Fruit fly (Drosophila melanogaster) whole organism, wandering third instar larva: ENCODE data around the gene CG6766.
A peak's percentile ranks its signal among the peaks of the same experiment; 100 is the strongest.

Experiments
- Abd-B ChIP-seq: fragments of >200 bp; optimal IDR thresholded peaks from 2 replicates; lab custom pipeline; 2017; ENCODE audit warnings: missing biosample characterization, missing genetic modification characterization
- Dfd ChIP-seq: fragments of >200 bp; optimal IDR thresholded peaks from 2 replicates; lab custom pipeline; 2017; ENCODE audit warnings: missing biosample characterization, missing genetic modification characterization
- Dif ChIP-seq: fragments of 200-275, 200-300 bp; sonication (Bioruptor generic); optimal IDR thresholded peaks from 2 replicates; lab custom pipeline; 2018; ENCODE audit warnings: missing biosample characterization, missing genetic modification characterization; ENCODE audit not compliant: partially characterized antibody
- Hr78 ChIP-seq: fragments of >200 bp; optimal IDR thresholded peaks from 2 replicates; lab custom pipeline; 2017; ENCODE audit warnings: missing biosample characterization, missing genetic modification characterization
- Mio ChIP-seq: sonication (Bioruptor generic); optimal IDR thresholded peaks from 2 replicates; lab custom pipeline; 2016; ENCODE audit warnings: missing biosample characterization, missing genetic modification characterization
- OdsH ChIP-seq: fragments of 200-800 bp; sonication (Bioruptor generic); optimal IDR thresholded peaks from 2 replicates; lab custom pipeline; 2016; ENCODE audit warnings: missing biosample characterization, mild to moderate bottlenecking, missing genetic modification characterization
- brk ChIP-seq: fragments of 200-800 bp; sonication (Bioruptor generic); optimal IDR thresholded peaks from 2 replicates; lab custom pipeline; 2016; ENCODE audit warnings: missing biosample characterization, mild to moderate bottlenecking, missing genetic modification characterization
- foxo ChIP-seq, 2 experiments: fragments of 200-800 bp; sonication (Bioruptor generic); optimal IDR thresholded peaks; 2 replicates in 1 of 2; 3 replicates in 1 of 2; lab custom pipeline; 2016 to 2017; ENCODE audit warnings: missing biosample characterization in 2 of 2, missing genetic modification characterization in 2 of 2
- lola ChIP-seq: fragments of >200 bp; optimal IDR thresholded peaks from 2 replicates; lab custom pipeline; 2017; ENCODE audit warnings: missing biosample characterization, missing genetic modification characterization
- psq ChIP-seq: fragments of 200-800 bp; sonication (Bioruptor generic); optimal IDR thresholded peaks from 3 replicates; lab custom pipeline; 2017; ENCODE audit warnings: missing biosample characterization, mild to moderate bottlenecking, missing genetic modification characterization, moderate library complexity
- sage ChIP-seq: fragments of 200-800 bp; sonication (Bioruptor generic); optimal IDR thresholded peaks from 2 replicates; lab custom pipeline; 2016; ENCODE audit warnings: missing biosample characterization, mild to moderate bottlenecking, missing genetic modification characterization
- usp ChIP-seq: fragments of >200 bp; optimal IDR thresholded peaks from 2 replicates; lab custom pipeline; 2017; ENCODE audit warnings: missing biosample characterization, missing genetic modification characterization
- woc ChIP-seq: sonication (Bioruptor generic); optimal IDR thresholded peaks from 2 replicates; lab custom pipeline; 2016; ENCODE audit warnings: missing biosample characterization, mild to moderate bottlenecking, missing genetic modification characterization

dm6 chr2L:12011682-12012655 is 28.5 kb downstream of the CG6766 start:
- TF ChIP-seq psq (GFP tag; lab: Kevin White, UChicago) (peak; percentile 65), brk (GFP tag; lab: Kevin White, UChicago) (no peak), OdsH (GFP tag; lab: Kevin White, UChicago) (peak; percentile 74), woc (GFP tag; lab: Kevin White, UChicago) (peak; percentile 91), Dif (GFP tag; lab: Kevin White, UChicago) (no peak), Abd-B (no peak), Hr78 (GFP tag; lab: Kevin White, UChicago) (no peak), Mio (GFP tag; lab: Kevin White, UChicago) (no peak), lola (GFP tag; lab: Kevin White, UChicago) (no peak), foxo (GFP tag; optimal IDR thresholded peaks at IDR 0.05; lab: Kevin White, UChicago) (peak; percentile 66 to 88), sage (GFP tag; lab: Kevin White, UChicago) (no peak), Dfd (GFP tag; lab: Kevin White, UChicago) (no peak), usp (GFP tag; lab: Kevin White, UChicago) (no peak)
